Fruit fly (Drosophila melanogaster): ENCODE results near the gene rumpel.

rumpel gene

dm6 chrX:7418294-7418693, at the start of gene rumpel:
rumpel (plus strand) TSS chrX:7418594.
- TF ChIP-seq tj (GFP tag; optimal IDR thresholded peaks at IDR 0.05): no peak
- no peak for TF ChIP-seq kay (GFP tag; ENCODE audit: borderline replicate concordance)
- no peak for TF ChIP-seq pad (GFP tag; optimal IDR thresholded peaks at IDR 0.05)
- no peak for TF ChIP-seq Hr96 (GFP tag; optimal IDR thresholded peaks at IDR 0.05)
- TF ChIP-seq cic (GFP tag; optimal IDR thresholded peaks at IDR 0.05): no peak
- no peak for TF ChIP-seq CG5204 (GFP tag; optimal IDR thresholded peaks at IDR 0.05)
- TF ChIP-seq ovo (GFP tag; optimal IDR thresholded peaks at IDR 0.05): no peak
- TF ChIP-seq Clk (GFP tag; optimal IDR thresholded peaks at IDR 0.05): no peak

dm6 chrX:7372475-7372874, 45.9 kb upstream of the rumpel start:
- TF ChIP-seq Crg-1 (GFP tag; optimal IDR thresholded peaks at IDR 0.05): no peak
- no peak for TF ChIP-seq cic (GFP tag; optimal IDR thresholded peaks at IDR 0.05)
- no peak for TF ChIP-seq CG7101 (tag; optimal IDR thresholded peaks at IDR 0.05)
- no peak for TF ChIP-seq bab1 (GFP tag; optimal IDR thresholded peaks at IDR 0.05)
- TF ChIP-seq tj (GFP tag; optimal IDR thresholded peaks at IDR 0.05): no peak
- no peak for TF ChIP-seq CG11617 (GFP tag; optimal IDR thresholded peaks at IDR 0.05)
- TF ChIP-seq cnc (optimal IDR thresholded peaks at IDR 0.05): no peak
- TF ChIP-seq CG7045 (GFP tag; optimal IDR thresholded peaks at IDR 0.05): no peak
- TF ChIP-seq CG14711 (tag; optimal IDR thresholded peaks at IDR 0.05): no peak
- no peak for TF ChIP-seq pad (GFP tag; optimal IDR thresholded peaks at IDR 0.05)

dm6 chrX:7377840-7378239, 40.6 kb upstream of the rumpel start, which contains the start of gene CheA7a:
CheA7a (plus strand) TSS chrX:7378140.
- no peak for TF ChIP-seq cic (GFP tag; optimal IDR thresholded peaks at IDR 0.05)
- TF ChIP-seq CG14711 (tag; optimal IDR thresholded peaks at IDR 0.05): no peak
- no peak for TF ChIP-seq CG1620 (GFP tag; optimal IDR thresholded peaks at IDR 0.05)
- TF ChIP-seq Clk (GFP tag; optimal IDR thresholded peaks at IDR 0.05): no peak
- no peak for TF ChIP-seq tj (GFP tag; optimal IDR thresholded peaks at IDR 0.05)
- no peak for TF ChIP-seq kay (GFP tag; ENCODE audit: borderline replicate concordance)
- TF ChIP-seq CG5204 (GFP tag; optimal IDR thresholded peaks at IDR 0.05): no peak
- TF ChIP-seq CG12768 (GFP tag; optimal IDR thresholded peaks at IDR 0.05): no peak
- TF ChIP-seq CG11617 (GFP tag; optimal IDR thresholded peaks at IDR 0.05): no peak
- TF ChIP-seq Mnt (GFP tag; optimal IDR thresholded peaks at IDR 0.05): no peak
- no peak for TF ChIP-seq CG7101 (tag; optimal IDR thresholded peaks at IDR 0.05)
- TF ChIP-seq Crg-1 (GFP tag; optimal IDR thresholded peaks at IDR 0.05): no peak
- no peak for TF ChIP-seq cnc (optimal IDR thresholded peaks at IDR 0.05)
- TF ChIP-seq CG7045 (GFP tag; optimal IDR thresholded peaks at IDR 0.05): no peak
- no peak for TF ChIP-seq CG33017 (tag; optimal IDR thresholded peaks at IDR 0.05)
- TF ChIP-seq pad (GFP tag; optimal IDR thresholded peaks at IDR 0.05): no peak

dm6 chrX:7379569-7379968, 38.8 kb upstream of the rumpel start:
- TF ChIP-seq toe (GFP tag; optimal IDR thresholded peaks at IDR 0.05) (no peak), CG12768 (GFP tag; optimal IDR thresholded peaks at IDR 0.05) (no peak), CG7101 (tag; optimal IDR thresholded peaks at IDR 0.05) (no peak), cic (GFP tag; optimal IDR thresholded peaks at IDR 0.05) (no peak), kay (GFP tag; ENCODE audit: borderline replicate concordance) (no peak), bab1 (GFP tag; optimal IDR thresholded peaks at IDR 0.05) (no peak), ovo (GFP tag; optimal IDR thresholded peaks at IDR 0.05) (no peak), CG5204 (GFP tag; optimal IDR thresholded peaks at IDR 0.05) (no peak), Clk (GFP tag; optimal IDR thresholded peaks at IDR 0.05) (no peak)

dm6 chrX:7382890-7383289, 35.5 kb upstream of the rumpel start, which contains the start of gene CG42781:
CG42781 (minus strand) TSS chrX:7382990.
- TF ChIP-seq CG5204 (GFP tag; optimal IDR thresholded peaks at IDR 0.05): no peak
- TF ChIP-seq CG1620 (GFP tag; optimal IDR thresholded peaks at IDR 0.05): no peak
- TF ChIP-seq ovo (GFP tag; optimal IDR thresholded peaks at IDR 0.05): no peak
- no peak for TF ChIP-seq cnc (optimal IDR thresholded peaks at IDR 0.05)
- no peak for TF ChIP-seq CG33017 (tag; optimal IDR thresholded peaks at IDR 0.05)
- TF ChIP-seq Crg-1 (GFP tag; optimal IDR thresholded peaks at IDR 0.05): no peak
- no peak for TF ChIP-seq CG11617 (GFP tag; optimal IDR thresholded peaks at IDR 0.05)
- no peak for TF ChIP-seq Clk (GFP tag; optimal IDR thresholded peaks at IDR 0.05)

- no peak for TF ChIP-seq CG1620 (GFP tag; optimal IDR thresholded peaks at IDR 0.05)
- TF ChIP-seq kay (GFP tag; ENCODE audit: borderline replicate concordance): no peak
- no peak for TF ChIP-seq tj (GFP tag; optimal IDR thresholded peaks at IDR 0.05)
- no peak for TF ChIP-seq bab1 (GFP tag; optimal IDR thresholded peaks at IDR 0.05)
- no peak for TF ChIP-seq pad (GFP tag; optimal IDR thresholded peaks at IDR 0.05)
- TF ChIP-seq cic (GFP tag; optimal IDR thresholded peaks at IDR 0.05): no peak
- TF ChIP-seq toe (GFP tag; optimal IDR thresholded peaks at IDR 0.05): no peak
- TF ChIP-seq Mnt (GFP tag; optimal IDR thresholded peaks at IDR 0.05): no peak
- no peak for TF ChIP-seq CG11617 (GFP tag; optimal IDR thresholded peaks at IDR 0.05)
Measured at dm6 chrX:7403074-7403473, 15.3 kb upstream of the rumpel start, which contains the start of gene CG15035. CG15035 (minus strand) TSS chrX:7403174.

dm6 chrX:7405697-7406096, 12.7 kb upstream of the rumpel start, which contains the start of gene CG1677:
CG1677 (minus strand) TSS chrX:7405797.
- no peak for TF ChIP-seq Hr96 (GFP tag; optimal IDR thresholded peaks at IDR 0.05)
- no peak for TF ChIP-seq CG7045 (GFP tag; optimal IDR thresholded peaks at IDR 0.05)
- no peak for TF ChIP-seq kay (GFP tag; ENCODE audit: borderline replicate concordance)
- TF ChIP-seq CG11617 (GFP tag; optimal IDR thresholded peaks at IDR 0.05): no peak
- TF ChIP-seq CG5204 (GFP tag; optimal IDR thresholded peaks at IDR 0.05): no peak
- TF ChIP-seq tj (GFP tag; optimal IDR thresholded peaks at IDR 0.05): no peak
- no peak for TF ChIP-seq pad (GFP tag; optimal IDR thresholded peaks at IDR 0.05)
- TF ChIP-seq CG7101 (tag; optimal IDR thresholded peaks at IDR 0.05): no peak
- TF ChIP-seq CG12768 (GFP tag; optimal IDR thresholded peaks at IDR 0.05): no peak
- TF ChIP-seq Mnt (GFP tag; optimal IDR thresholded peaks at IDR 0.05): no peak
- TF ChIP-seq Clk (GFP tag; optimal IDR thresholded peaks at IDR 0.05): no peak
